Fruit fly (Drosophila melanogaster) whole organism: Measurements from ENCODE around the gene Psa.

Source experiments
- CG8478 ChIP-seq: fragments of >200 bp; optimal IDR thresholded peaks from 2 replicates; lab custom pipeline; 2018; ENCODE audit warnings: inconsistent platforms
- EcR ChIP-seq, 2 experiments: fragments of >200 bp; optimal IDR thresholded peaks; 2 replicates each; lab custom pipeline; 2017; ENCODE audit warnings: missing biosample characterization in 2 of 2, missing genetic modification characterization in 2 of 2, missing genetic modification reagents in 2 of 2
- pan ChIP-seq: fragments of >200 bp; optimal IDR thresholded peaks from 2 replicates; lab custom pipeline; 2017
- psq ChIP-seq: fragments of >200 bp; optimal IDR thresholded peaks from 2 replicates; lab custom pipeline; 2017
- usp ChIP-seq: fragments of >200 bp; optimal IDR thresholded peaks from 2 replicates; lab custom pipeline; 2017; ENCODE audit warnings: missing biosample characterization, missing genetic modification characterization, mixed read lengths

DNA sequence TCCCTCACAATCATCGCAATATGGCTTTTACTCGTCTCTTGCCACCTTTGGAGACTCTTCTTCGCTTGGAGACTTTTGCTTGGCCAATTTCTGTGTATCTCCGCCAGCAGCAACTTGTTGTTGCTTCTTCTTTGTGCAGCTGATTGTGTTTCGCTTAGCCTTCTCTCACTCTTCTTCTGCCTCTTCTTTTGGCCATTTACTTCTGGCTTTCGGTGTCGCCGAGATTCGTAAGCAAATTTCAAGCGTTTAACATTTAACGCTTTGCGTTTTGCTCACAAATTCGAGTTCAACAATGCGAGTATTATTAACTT, 67.3 kb downstream of the Psa start:
- TF ChIP-seq usp (GFP tag; lab: Kevin White, UChicago) (no peak), psq (lab: Kevin White, UChicago) (no peak), pan (no peak), CG8478 (no peak), EcR (GFP tag; optimal IDR thresholded peaks at IDR 0.05; lab: Kevin White, UChicago) (no peak)
